Worm (Caenorhabditis elegans) whole organism, L4/young adult: ENCODE measurements around the gene F34H10.3.

ENCODE experiments used
- W03F9.2 ChIP-seq: fragments of 150-350 bp; optimal IDR thresholded peaks from 2 replicates; lab custom pipeline; 2014; ENCODE audit warnings: missing biosample characterization, missing genetic modification characterization
- dao-5 ChIP-seq: sonication (generic microtip); optimal IDR thresholded peaks from 2 replicates; lab custom pipeline; 2016; ENCODE audit warnings: missing genotype, missing genetic modification characterization, moderate library complexity, missing compliant biosample characterization

DNA sequence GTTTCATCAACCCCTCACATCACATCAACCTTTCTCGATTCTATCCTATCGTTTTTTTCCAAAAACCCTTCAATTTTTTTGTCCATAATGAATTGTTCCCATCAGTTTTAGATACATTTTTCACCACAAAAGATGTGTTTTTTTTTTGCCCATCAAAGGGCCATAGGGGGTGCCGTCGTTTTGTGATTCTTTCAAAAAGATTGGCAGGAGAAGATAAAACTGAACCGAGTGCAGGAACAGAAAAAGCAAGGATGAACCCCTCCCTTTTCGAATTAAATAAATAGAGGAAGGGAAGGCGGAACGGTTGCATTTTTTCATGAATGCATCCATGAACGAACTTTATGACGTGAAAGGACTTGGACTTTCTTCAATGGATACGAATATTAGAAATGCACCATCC is 17.9 kb downstream of the F34H10.3 start, which contains the start of gene C11E4.7:
- TF ChIP-seq dao-5 (tag; lab: Kevin White, UChicago) = no peak
- TF ChIP-seq W03F9.2 (tag; lab: Kevin White, UChicago) = no peak
